Fruit fly (Drosophila melanogaster) whole organism, embryonic: ENCODE results near the gene CG31064.

Experiments
- Abd-B ChIP-seq: fragments of 200-800 bp; sonication (Bioruptor generic); optimal IDR thresholded peaks from 2 replicates; lab custom pipeline; 2018; ENCODE audit warnings: missing biosample characterization, mild to moderate bottlenecking, missing genetic modification characterization, moderate library complexity
- Antp ChIP-seq: fragments of 200-800 bp; sonication (Bioruptor generic); optimal IDR thresholded peaks from 3 replicates; lab custom pipeline; 2016; ENCODE audit warnings: missing biosample characterization, missing genetic modification characterization
- CG10274 ChIP-seq: fragments of 200-800 bp; sonication (Bioruptor generic); optimal IDR thresholded peaks from 3 replicates; lab custom pipeline; 2017; ENCODE audit warnings: missing biosample characterization, mild to moderate bottlenecking, missing genetic modification characterization
- CG10321 ChIP-seq: fragments of 200-800 bp; sonication (Bioruptor generic); IDR thresholded peaks from 2 replicates; pipeline ENCODE4 v1.3.6; 2022; ENCODE audit warnings: missing biosample characterization, missing genetic modification characterization
- CG10431 ChIP-seq: fragments of 200-800 bp; sonication (Bioruptor generic); optimal IDR thresholded peaks from 3 replicates; lab custom pipeline; 2018; ENCODE audit warnings: missing biosample characterization, mild to moderate bottlenecking, missing genetic modification characterization
- CG11093 ChIP-seq: fragments of 200-800 bp; sonication (Bioruptor generic); IDR thresholded peaks from 3 replicates; pipeline ENCODE4 v1.3.6; 2022; ENCODE audit warnings: missing biosample characterization, missing genetic modification characterization
- CG11696 ChIP-seq: fragments of 200-800 bp; sonication (Bioruptor generic); IDR thresholded peaks from 2 replicates; pipeline ENCODE4 v1.3.6; 2022; ENCODE audit warnings: missing biosample characterization, missing genetic modification characterization
- CG12071 ChIP-seq: fragments of 200-800 bp; sonication (Bioruptor generic); optimal IDR thresholded peaks from 3 replicates; lab custom pipeline; 2018; ENCODE audit warnings: missing biosample characterization, mild to moderate bottlenecking, missing genetic modification characterization
- CG12236 ChIP-seq: fragments of 200-800 bp; sonication (Bioruptor generic); optimal IDR thresholded peaks from 2 replicates; lab custom pipeline; 2016; ENCODE audit warnings: missing biosample characterization, missing genetic modification characterization
- CG12299 ChIP-seq: fragments of 200-800 bp; sonication (Bioruptor generic); optimal IDR thresholded peaks from 2 replicates; lab custom pipeline; 2018; ENCODE audit warnings: missing biosample characterization, mild to moderate bottlenecking, missing genetic modification characterization
- CG12659 ChIP-seq: fragments of 200-800 bp; sonication (Bioruptor generic); optimal IDR thresholded peaks from 3 replicates; lab custom pipeline; 2017; ENCODE audit warnings: mild to moderate bottlenecking, missing biosample characterization, missing genetic modification reagents, missing genetic modification characterization
- CG15269 ChIP-seq: fragments of 200-800 bp; sonication (Bioruptor generic); optimal IDR thresholded peaks from 2 replicates; lab custom pipeline; 2018; ENCODE audit warnings: missing biosample characterization, mild to moderate bottlenecking, missing genetic modification characterization, moderate library complexity
- CG17568 ChIP-seq: fragments of 200-800 bp; sonication (Bioruptor generic); optimal IDR thresholded peaks from 2 replicates; lab custom pipeline; 2018; ENCODE audit warnings: missing biosample characterization, mild to moderate bottlenecking, missing genetic modification characterization, moderate library complexity
- CG2120 ChIP-seq: fragments of 200-800 bp; sonication (Bioruptor generic); optimal IDR thresholded peaks from 3 replicates; lab custom pipeline; 2016; ENCODE audit warnings: missing biosample characterization, missing genetic modification characterization
- CG2129 ChIP-seq: fragments of 200-800 bp; sonication (Bioruptor generic); IDR thresholded peaks from 2 replicates; pipeline ENCODE4 v1.3.6; 2022; ENCODE audit warnings: missing biosample characterization, missing genetic modification characterization; ENCODE audit not compliant: partially characterized antibody
- CG2889 ChIP-seq: fragments of 200-800 bp; sonication (Bioruptor generic); IDR thresholded peaks from 3 replicates; pipeline ENCODE4 v1.3.6; 2022; ENCODE audit warnings: missing biosample characterization, missing genetic modification characterization
- CG31224 ChIP-seq: fragments of 200-800 bp; sonication (Bioruptor generic); IDR thresholded peaks from 2 replicates; pipeline ENCODE4 v1.3.6; 2022; ENCODE audit warnings: missing biosample characterization, missing genetic modification characterization
- CG3995 ChIP-seq: fragments of 200-800 bp; sonication (Bioruptor generic); optimal IDR thresholded peaks from 3 replicates; lab custom pipeline; 2016; ENCODE audit warnings: missing biosample characterization, missing genetic modification characterization
- CG6683 ChIP-seq: fragments of 200-800 bp; sonication (Bioruptor generic); optimal IDR thresholded peaks from 2 replicates; lab custom pipeline; 2017; ENCODE audit warnings: missing biosample characterization, mild to moderate bottlenecking, missing genetic modification characterization, missing genetic modification reagents
- CG6765 ChIP-seq: fragments of 200-800 bp; sonication (Bioruptor generic); optimal IDR thresholded peaks from 3 replicates; lab custom pipeline; 2017; ENCODE audit warnings: missing biosample characterization, mild to moderate bottlenecking, missing genetic modification characterization
- CG9437 ChIP-seq: fragments of 200-800 bp; sonication (Bioruptor generic); optimal IDR thresholded peaks from 2 replicates; lab custom pipeline; 2018; ENCODE audit warnings: missing biosample characterization, mild to moderate bottlenecking, missing genetic modification characterization
- CG9876 ChIP-seq: fragments of 200-800 bp; sonication (Bioruptor generic); optimal IDR thresholded peaks from 2 replicates; lab custom pipeline; 2016; ENCODE audit warnings: missing biosample characterization, missing genetic modification characterization
- CkIIα-i1 ChIP-seq: fragments of 200-800 bp; sonication (Bioruptor generic); IDR thresholded peaks from 2 replicates; pipeline ENCODE4 v1.3.6; 2022; ENCODE audit warnings: missing biosample characterization, missing genetic modification characterization
- D19A ChIP-seq: fragments of 200-800 bp; optimal IDR thresholded peaks from 3 replicates; lab custom pipeline; 2019; ENCODE audit warnings: missing biosample characterization, mild to moderate bottlenecking, missing genetic modification characterization, moderate library complexity
- Dek ChIP-seq: fragments of 200-800 bp; sonication (Bioruptor generic); optimal IDR thresholded peaks from 3 replicates; lab custom pipeline; 2019; ENCODE audit warnings: missing biosample characterization, mild to moderate bottlenecking, missing genetic modification characterization, moderate library complexity
- Dip2 ChIP-seq: fragments of 200-800 bp; sonication (Bioruptor generic); IDR thresholded peaks from 2 replicates; pipeline ENCODE4 v1.3.6; 2022; ENCODE audit warnings: missing biosample characterization, missing genetic modification characterization
- Doc2 ChIP-seq: fragments of 200-800 bp; sonication (Bioruptor generic); IDR thresholded peaks from 2 replicates; pipeline ENCODE4 v1.3.6; 2022; ENCODE audit warnings: missing biosample characterization, missing genetic modification characterization
- Ets65A ChIP-seq: fragments of 200-800 bp; sonication (Bioruptor generic); peaks from one replicate; lab custom pipeline; 2016; ENCODE audit warnings: missing biosample characterization, missing genetic modification characterization
- HLH4C ChIP-seq: fragments of 200-800 bp; sonication (Bioruptor generic); IDR thresholded peaks from 3 replicates; pipeline ENCODE4 v1.3.6; 2022; ENCODE audit warnings: missing biosample characterization, missing genetic modification characterization; ENCODE audit not compliant: partially characterized antibody
- HLH54F ChIP-seq: fragments of 200-800 bp; sonication (Bioruptor generic); optimal IDR thresholded peaks from 3 replicates; lab custom pipeline; 2016; ENCODE audit warnings: missing biosample characterization, missing genetic modification characterization
- HLHmδ ChIP-seq: fragments of 200-800 bp; sonication (Bioruptor generic); optimal IDR thresholded peaks from 2 replicates; lab custom pipeline; 2018; ENCODE audit warnings: missing biosample characterization, mild to moderate bottlenecking, missing genetic modification characterization, moderate library complexity
- Mes4 ChIP-seq: fragments of 200-800 bp; sonication (Bioruptor generic); optimal IDR thresholded peaks from 2 replicates; lab custom pipeline; 2016; ENCODE audit warnings: missing biosample characterization, missing genetic modification characterization
- Myb ChIP-seq: fragments of 200-800 bp; sonication (Bioruptor generic); optimal IDR thresholded peaks from 2 replicates; lab custom pipeline; 2016; ENCODE audit warnings: missing biosample characterization, missing genetic modification characterization
- Nf-YA ChIP-seq: fragments of 200-800 bp; sonication (Bioruptor generic); IDR thresholded peaks from 2 replicates; pipeline ENCODE4 v1.3.6; 2022; ENCODE audit warnings: missing biosample characterization, missing genetic modification characterization
- Nf-YB ChIP-seq: fragments of 200-800 bp; sonication (Bioruptor generic); optimal IDR thresholded peaks from 3 replicates; lab custom pipeline; 2019; ENCODE audit warnings: missing biosample characterization, mild to moderate bottlenecking, missing genetic modification characterization, moderate library complexity
- Nf-YC ChIP-seq: fragments of 200-800 bp; optimal IDR thresholded peaks from 3 replicates; lab custom pipeline; 2019; ENCODE audit warnings: missing biosample characterization, mild to moderate bottlenecking, missing genetic modification characterization, moderate library complexity
- Side ChIP-seq: fragments of 200-800 bp; sonication (Bioruptor generic); optimal IDR thresholded peaks from 2 replicates; lab custom pipeline; 2016; ENCODE audit warnings: missing biosample characterization, missing genetic modification characterization
- ato ChIP-seq: fragments of 200-800 bp; sonication (Bioruptor generic); IDR thresholded peaks from 2 replicates; pipeline ENCODE4 v1.3.6; 2022; ENCODE audit warnings: missing biosample characterization, missing genetic modification characterization; ENCODE audit not compliant: partially characterized antibody
- fru ChIP-seq: fragments of >200 bp; optimal IDR thresholded peaks from 2 replicates; lab custom pipeline; 2017
- hbn ChIP-seq: fragments of 200-800 bp; sonication (Bioruptor generic); IDR thresholded peaks from 2 replicates; pipeline ENCODE4 v1.3.6; 2022; ENCODE audit warnings: missing biosample characterization, missing genetic modification characterization; ENCODE audit not compliant: partially characterized antibody
- her ChIP-seq: fragments of 200-800 bp; sonication (Bioruptor generic); optimal IDR thresholded peaks from 2 replicates; lab custom pipeline; 2016; ENCODE audit warnings: missing biosample characterization, missing genetic modification characterization
- hkb ChIP-seq, 2 experiments: fragments of 200-800 bp in 1 of 2; fragments of >200 bp in 1 of 2; sonication (Bioruptor generic) in 1 of 2; IDR thresholded peaks in 1 of 2; optimal IDR thresholded peaks in 1 of 2; 2 replicates each; pipeline versions ENCODE4 v1.3.6 to Lab custom; 2017 to 2022; ENCODE audit warnings: missing biosample characterization in 1 of 2, missing genetic modification characterization in 1 of 2
- klu ChIP-seq: fragments of 200-800 bp; sonication (Bioruptor generic); IDR thresholded peaks from 2 replicates; pipeline ENCODE4 v1.3.6; 2022; ENCODE audit warnings: missing biosample characterization, missing genetic modification characterization
- lab ChIP-seq: fragments of 200-800 bp; sonication (Bioruptor generic); optimal IDR thresholded peaks from 3 replicates; lab custom pipeline; 2017; ENCODE audit warnings: missing biosample characterization, missing genetic modification characterization, mild to moderate bottlenecking, moderate library complexity, missing genetic modification reagents
- oc ChIP-seq: fragments of 200-800 bp; sonication (Bioruptor generic); optimal IDR thresholded peaks from 2 replicates; lab custom pipeline; 2018; ENCODE audit warnings: missing biosample characterization, mild to moderate bottlenecking, missing genetic modification characterization, moderate library complexity
- peb ChIP-seq: fragments of 200-800 bp; sonication (Bioruptor generic); IDR thresholded peaks from 2 replicates; pipeline ENCODE4 v1.3.6; 2022; ENCODE audit warnings: missing biosample characterization, missing genetic modification characterization
- pho ChIP-seq: fragments of 200-800 bp; sonication (Bioruptor generic); optimal IDR thresholded peaks from 2 replicates; lab custom pipeline; 2016; ENCODE audit warnings: missing biosample characterization, missing genetic modification characterization
- sd ChIP-seq: fragments of 200-800 bp; sonication (Bioruptor generic); optimal IDR thresholded peaks from 3 replicates; lab custom pipeline; 2018; ENCODE audit warnings: missing biosample characterization, mild to moderate bottlenecking, missing genetic modification characterization, moderate library complexity
- sob ChIP-seq: fragments of 200-800 bp; sonication (Bioruptor generic); IDR thresholded peaks from 2 replicates; pipeline ENCODE4 v1.3.6; 2022; ENCODE audit warnings: missing biosample characterization, missing genetic modification characterization
- sqz ChIP-seq: fragments of 200-800 bp; sonication (Bioruptor generic); optimal IDR thresholded peaks from 3 replicates; lab custom pipeline; 2018; ENCODE audit warnings: missing biosample characterization, mild to moderate bottlenecking, missing genetic modification characterization
- trh ChIP-seq: fragments of 200-800 bp; sonication (Bioruptor generic); optimal IDR thresholded peaks from 2 replicates; lab custom pipeline; 2016; ENCODE audit warnings: missing biosample characterization, missing genetic modification characterization
- yki ChIP-seq: fragments of >200 bp; optimal IDR thresholded peaks from 3 replicates; lab custom pipeline; 2018

Gene CG31064

dm6 chr3R:27282286-27282685 is 43.4 kb upstream of the CG31064 start, which contains the start of gene mrt (continued):
- no peak; the same call in 1 of the 2 replicates for TF ChIP-seq CG31224 (GFP tag; lab: Robert Waterston, UW)
- TF ChIP-seq hkb (optimal IDR thresholded peaks at IDR 0.05; lab: Kevin White, UChicago), result no peak
- TF ChIP-seq hkb (GFP tag; IDR thresholded peaks at IDR 0.05; lab: Robert Waterston, UW), result no peak
- TF ChIP-seq oc (tag; lab: Kevin White, UChicago), result peak; percentile 59
- TF ChIP-seq peb (GFP tag; lab: Robert Waterston, UW), result no peak
- TF ChIP-seq CG3995 (GFP tag; lab: Kevin White, UChicago), result peak; percentile 17
- TF ChIP-seq CG6683 (GFP tag; lab: Kevin White, UChicago), result no peak
- TF ChIP-seq HLH4C (GFP tag; lab: Robert Waterston, UW), result no peak; the same call in 2 of the 3 replicates
- TF ChIP-seq Abd-B (GFP tag; lab: Kevin White, UChicago), result no peak
- 0 out of 2 replicates have a peak, but pooled peaks have one; percentile 28 for TF ChIP-seq klu (GFP tag; lab: Robert Waterston, UW)
- no peak for TF ChIP-seq CG12071
- TF ChIP-seq ato (GFP tag; lab: Robert Waterston, UW), result no peak
- TF ChIP-seq Dip2 (GFP tag; lab: Robert Waterston, UW), result no peak
- peak; percentile 33 for TF ChIP-seq Nf-YB (GFP tag; lab: Kevin White, UChicago)
- peak; percentile 85 for TF ChIP-seq CG2120 (GFP tag; lab: Kevin White, UChicago)
- peak; percentile 17 for TF ChIP-seq CG9876 (GFP tag; lab: Kevin White, UChicago)
- peak; percentile 52 for TF ChIP-seq pho (GFP tag; lab: Kevin White, UChicago)
- no peak for TF ChIP-seq yki (lab: Kevin White, UChicago)
- no peak for TF ChIP-seq CG12236 (GFP tag; lab: Kevin White, UChicago)
- no peak for TF ChIP-seq fru
- TF ChIP-seq sqz (GFP tag; lab: Kevin White, UChicago), result no peak
- TF ChIP-seq sob (GFP tag; lab: Robert Waterston, UW), result peak; percentile 39; the same call in 1 of the 2 replicates
- no peak for TF ChIP-seq CG10274 (GFP tag; lab: Kevin White, UChicago)
- no peak for TF ChIP-seq CG10321
- no peak for TF ChIP-seq hbn (GFP tag; lab: Robert Waterston, UW)
- TF ChIP-seq Dek (tag; lab: Kevin White, UChicago), result peak; percentile 66
- no peak for TF ChIP-seq Nf-YC
- no peak for TF ChIP-seq CG11093 (GFP tag; lab: Robert Waterston, UW)
- peak; percentile 48 for TF ChIP-seq Myb (GFP tag; lab: Kevin White, UChicago)
- peak; percentile 30 for TF ChIP-seq D19A (tag; lab: Kevin White, UChicago)
- TF ChIP-seq CG15269 (tag; lab: Kevin White, UChicago), result peak; percentile 70
- TF ChIP-seq CG10431 (GFP tag; lab: Kevin White, UChicago), result no peak
- no peak for TF ChIP-seq CG2129 (GFP tag; lab: Robert Waterston, UW)
- peak; percentile 94 for TF ChIP-seq Ets65A (GFP tag; lab: Kevin White, UChicago)
- peak; percentile 68 for TF ChIP-seq lab (GFP tag; lab: Kevin White, UChicago)
- TF ChIP-seq HLH54F (GFP tag; lab: Kevin White, UChicago), result peak; percentile 55
- no peak for TF ChIP-seq Doc2 (GFP tag; lab: Robert Waterston, UW)
- 0 out of 3 replicates have a peak, but pooled peaks have one; percentile 45 for TF ChIP-seq CG2889
- no peak for TF ChIP-seq CG12299 (tag; lab: Kevin White, UChicago)
- no peak for TF ChIP-seq trh (GFP tag; lab: Kevin White, UChicago)
- TF ChIP-seq her, result peak; percentile 61
- TF ChIP-seq Nf-YA (GFP tag; lab: Robert Waterston, UW), result no peak
- TF ChIP-seq CG12659 (GFP tag; lab: Kevin White, UChicago), result peak; percentile 65
- no peak for TF ChIP-seq CG6765 (GFP tag; lab: Kevin White, UChicago)
- TF ChIP-seq HLHmδ (GFP tag; lab: Kevin White, UChicago), result no peak
- TF ChIP-seq Antp (GFP tag; lab: Kevin White, UChicago), result peak; percentile 69
- peak; percentile 16 for TF ChIP-seq CG9437 (GFP tag; lab: Kevin White, UChicago)
- peak; percentile 49 for TF ChIP-seq Side (GFP tag; lab: Kevin White, UChicago)
- no peak for TF ChIP-seq sd (tag; lab: Kevin White, UChicago)
- no peak for TF ChIP-seq CkIIα-i1 (GFP tag; lab: Robert Waterston, UW)
- TF ChIP-seq Mes4 (GFP tag; lab: Kevin White, UChicago), result no peak
- no peak for TF ChIP-seq CG17568 (GFP tag; lab: Kevin White, UChicago)
- no peak for TF ChIP-seq CG11696 (GFP tag; lab: Robert Waterston, UW)
